Worm (Caenorhabditis elegans): ENCODE data around the gene C06A1.7.

Gene C06A1.7

ce11 chrII:10541923-10542486, 22.7 kb upstream of the C06A1.7 start, which contains the start of gene pro-1:
Gene pro-1, minus strand, starts transcription at chrII:10541996.
- no peak for TF ChIP-seq ceh-36 (tag; optimal IDR thresholded peaks at IDR 0.05)
- TF ChIP-seq tbx-11 (GFP tag; IDR thresholded peaks at IDR 0.05), result no peak
- TF ChIP-seq tbx-37 (GFP tag; conservative IDR thresholded peaks at IDR 0.05), result peak; percentile 5; the same call in 1 of the 2 replicates
- no peak; the same call in 1 of the 2 replicates for TF ChIP-seq flt-1 (GFP tag; IDR thresholded peaks at IDR 0.05)
- no peak for TF ChIP-seq tra-4 (tag; optimal IDR thresholded peaks at IDR 0.05)
- TF ChIP-seq ama-1 (optimal IDR thresholded peaks at IDR 0.05), result peak; percentile 81
- TF ChIP-seq F13C5.2 (tag; optimal IDR thresholded peaks at IDR 0.05), result peak; percentile 47
- TF ChIP-seq ets-7 (tag; optimal IDR thresholded peaks at IDR 0.05), result no peak
- TF ChIP-seq ceh-13 (GFP tag; optimal IDR thresholded peaks at IDR 0.05), result no peak
- peak; percentile 81 for TF ChIP-seq sea-1 (GFP tag; conservative IDR thresholded peaks at IDR 0.05)
- no peak for TF ChIP-seq scrt-1 (GFP tag; IDR thresholded peaks at IDR 0.05)
- peak; percentile 71; the same call in 1 of the 2 replicates for TF ChIP-seq pes-1 (GFP tag; IDR thresholded peaks at IDR 0.05)
- TF ChIP-seq aly-1 (tag; optimal IDR thresholded peaks at IDR 0.05), result no peak
- no peak for TF ChIP-seq B0310.2 (tag; optimal IDR thresholded peaks at IDR 0.05)
- TF ChIP-seq hmbx-1 (tag; optimal IDR thresholded peaks at IDR 0.05), result no peak
- TF ChIP-seq hnd-1 (tag; optimal IDR thresholded peaks at IDR 0.05), result no peak
- peak; percentile 2 for TF ChIP-seq hmg-4 (GFP tag; optimal IDR thresholded peaks at IDR 0.05)

- TF ChIP-seq tbx-11 (GFP tag; IDR thresholded peaks at IDR 0.05) (no peak), B0310.2 (tag; optimal IDR thresholded peaks at IDR 0.05) (no peak), F13C5.2 (tag; optimal IDR thresholded peaks at IDR 0.05) (no peak), pes-1 (GFP tag; IDR thresholded peaks at IDR 0.05) (0 out of 2 replicates have a peak, but pooled peaks have one; percentile 7), ama-1 (optimal IDR thresholded peaks at IDR 0.05) (peak; percentile 74), hnd-1 (tag; optimal IDR thresholded peaks at IDR 0.05) (no peak), ceh-36 (tag; optimal IDR thresholded peaks at IDR 0.05) (no peak), ceh-13 (GFP tag; optimal IDR thresholded peaks at IDR 0.05) (no peak), tra-4 (tag; optimal IDR thresholded peaks at IDR 0.05) (no peak), hmg-4 (GFP tag; optimal IDR thresholded peaks at IDR 0.05) (no peak), sea-1 (GFP tag; conservative IDR thresholded peaks at IDR 0.05) (no peak), flt-1 (GFP tag; IDR thresholded peaks at IDR 0.05) (no peak), ets-7 (tag; optimal IDR thresholded peaks at IDR 0.05) (no peak), aly-1 (tag; optimal IDR thresholded peaks at IDR 0.05) (no peak), tbx-37 (GFP tag; conservative IDR thresholded peaks at IDR 0.05) (no peak), hmbx-1 (tag; optimal IDR thresholded peaks at IDR 0.05) (no peak), scrt-1 (GFP tag; IDR thresholded peaks at IDR 0.05) (no peak)
Measured at ce11 chrII:10542654-10543456, 21.8 kb upstream of the C06A1.7 start.

ce11 chrII:10543457-10544137, 21.1 kb upstream of the C06A1.7 start:
- TF ChIP-seq sea-1 (GFP tag; conservative IDR thresholded peaks at IDR 0.05), result no peak
- TF ChIP-seq scrt-1 (GFP tag; IDR thresholded peaks at IDR 0.05), result 0 out of 2 replicates have a peak, but pooled peaks have one; percentile 35
- TF ChIP-seq pes-1 (GFP tag; IDR thresholded peaks at IDR 0.05), result no peak
- no peak for TF ChIP-seq hmbx-1 (tag; optimal IDR thresholded peaks at IDR 0.05)
- no peak for TF ChIP-seq aly-1 (tag; optimal IDR thresholded peaks at IDR 0.05)
- TF ChIP-seq ets-7 (tag; optimal IDR thresholded peaks at IDR 0.05), result no peak
- TF ChIP-seq tbx-37 (GFP tag; conservative IDR thresholded peaks at IDR 0.05), result no peak
- TF ChIP-seq F13C5.2 (tag; optimal IDR thresholded peaks at IDR 0.05), result no peak
- no peak for TF ChIP-seq ceh-13 (GFP tag; optimal IDR thresholded peaks at IDR 0.05)

ce11 chrII:10544374-10544908, 20.2 kb upstream of the C06A1.7 start:
- TF ChIP-seq tra-4 (tag; optimal IDR thresholded peaks at IDR 0.05), result no peak
- TF ChIP-seq ama-1 (optimal IDR thresholded peaks at IDR 0.05), result peak; percentile 22
- no peak for TF ChIP-seq ceh-36 (tag; optimal IDR thresholded peaks at IDR 0.05)
- no peak for TF ChIP-seq ets-7 (tag; optimal IDR thresholded peaks at IDR 0.05)

ce11 chrII:10545213-10545612, 19.5 kb upstream of the C06A1.7 start:
- TF ChIP-seq ceh-13 (GFP tag; optimal IDR thresholded peaks at IDR 0.05) (peak; percentile 30), ceh-36 (tag; optimal IDR thresholded peaks at IDR 0.05) (peak; percentile 34), sea-1 (GFP tag; conservative IDR thresholded peaks at IDR 0.05) (no peak), tbx-37 (GFP tag; conservative IDR thresholded peaks at IDR 0.05) (no peak), flt-1 (GFP tag; IDR thresholded peaks at IDR 0.05) (0 out of 2 replicates have a peak, but pooled peaks have one; percentile 36), aly-1 (tag; optimal IDR thresholded peaks at IDR 0.05) (no peak), ets-7 (tag; optimal IDR thresholded peaks at IDR 0.05) (no peak), hmbx-1 (tag; optimal IDR thresholded peaks at IDR 0.05) (no peak), ama-1 (optimal IDR thresholded peaks at IDR 0.05) (no peak), hnd-1 (tag; optimal IDR thresholded peaks at IDR 0.05) (no peak), B0310.2 (tag; optimal IDR thresholded peaks at IDR 0.05) (no peak), F13C5.2 (tag; optimal IDR thresholded peaks at IDR 0.05) (no peak), pes-1 (GFP tag; IDR thresholded peaks at IDR 0.05) (peak; percentile 73), tra-4 (tag; optimal IDR thresholded peaks at IDR 0.05) (no peak), scrt-1 (GFP tag; IDR thresholded peaks at IDR 0.05) (no peak), hmg-4 (GFP tag; optimal IDR thresholded peaks at IDR 0.05) (no peak), tbx-11 (GFP tag; IDR thresholded peaks at IDR 0.05) (no peak)

Data from whole organism, early embryonic.